Worm (Caenorhabditis elegans): Measurements from ENCODE around the gene T12D8.10.

T12D8.10 gene

DNA sequence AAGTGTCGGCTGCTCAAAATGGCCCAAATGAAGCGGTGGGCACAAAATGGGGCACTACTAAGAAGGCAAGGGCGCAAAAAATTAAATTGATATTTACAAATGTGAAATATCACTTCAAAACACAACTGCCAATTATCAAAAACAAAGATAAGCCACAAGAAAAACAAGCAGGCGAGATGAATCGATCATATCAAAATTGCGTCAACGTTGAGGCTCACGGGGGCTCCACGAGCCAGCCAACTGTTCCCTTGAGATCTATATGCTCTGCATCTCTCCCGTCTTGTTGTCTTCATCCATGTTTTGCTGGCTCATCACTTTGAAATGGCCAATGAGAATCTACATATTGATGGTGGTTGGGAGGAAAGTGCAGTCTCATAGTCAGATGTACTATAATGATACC is 6.9 kb downstream of the T12D8.10 start:
- TF ChIP-seq bed-3 (GFP tag; optimal IDR thresholded peaks at IDR 0.05) (no peak), ceh-83 (GFP tag; optimal IDR thresholded peaks at IDR 0.05) (no peak), unc-39 (tag; optimal IDR thresholded peaks at IDR 0.05) (no peak), mab-5 (tag; optimal IDR thresholded peaks at IDR 0.05) (no peak), hlh-1 (tag; optimal IDR thresholded peaks at IDR 0.05) (peak; percentile 71), ham-2 (GFP tag; optimal IDR thresholded peaks at IDR 0.05) (no peak), nhr-2 (tag; optimal IDR thresholded peaks at IDR 0.05) (no peak), unc-62 (GFP tag; optimal IDR thresholded peaks at IDR 0.05) (peak; percentile 23), M03D4.4 (tag; optimal IDR thresholded peaks at IDR 0.05) (no peak), elt-1 (tag; optimal IDR thresholded peaks at IDR 0.05; ENCODE audit: borderline replicate concordance, insufficient read depth) (no peak), ces-1 (GFP tag; optimal IDR thresholded peaks at IDR 0.05) (no peak), sem-2 (GFP tag; optimal IDR thresholded peaks at IDR 0.05) (no peak), nhr-237 (tag; optimal IDR thresholded peaks at IDR 0.05) (no peak), flh-1 (GFP tag; optimal IDR thresholded peaks at IDR 0.05) (no peak), sptf-1 (tag; optimal IDR thresholded peaks at IDR 0.05) (no peak)

DNA sequence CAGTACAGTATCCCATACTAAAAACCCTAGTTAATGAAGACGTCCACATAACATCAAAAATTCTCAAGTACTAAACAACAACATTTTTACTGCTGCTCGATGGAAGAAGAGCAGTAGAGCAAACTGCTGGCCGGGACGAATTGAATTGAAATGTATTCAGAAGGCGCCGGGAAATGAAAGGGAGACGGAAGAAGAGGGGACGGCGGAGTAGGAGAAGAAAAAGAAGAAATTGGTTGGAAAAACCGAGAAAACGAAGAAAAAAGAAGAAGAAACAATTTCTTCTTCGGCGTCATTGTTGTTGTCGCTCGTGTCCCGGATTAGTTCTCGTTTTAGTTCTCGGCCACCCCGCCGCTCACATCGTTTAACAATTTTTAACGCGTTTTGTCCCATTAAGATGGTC is 8.3 kb downstream of the T12D8.10 start:
- TF ChIP-seq ces-1 (GFP tag; optimal IDR thresholded peaks at IDR 0.05) (peak; percentile 38), cnd-1 (tag; optimal IDR thresholded peaks at IDR 0.05) (no peak), zip-8 (tag; optimal IDR thresholded peaks at IDR 0.05) (no peak), ceh-39 (tag; optimal IDR thresholded peaks at IDR 0.05) (no peak), bed-3 (GFP tag; optimal IDR thresholded peaks at IDR 0.05) (no peak), ztf-11 (tag; optimal IDR thresholded peaks at IDR 0.05) (no peak)

DNA sequence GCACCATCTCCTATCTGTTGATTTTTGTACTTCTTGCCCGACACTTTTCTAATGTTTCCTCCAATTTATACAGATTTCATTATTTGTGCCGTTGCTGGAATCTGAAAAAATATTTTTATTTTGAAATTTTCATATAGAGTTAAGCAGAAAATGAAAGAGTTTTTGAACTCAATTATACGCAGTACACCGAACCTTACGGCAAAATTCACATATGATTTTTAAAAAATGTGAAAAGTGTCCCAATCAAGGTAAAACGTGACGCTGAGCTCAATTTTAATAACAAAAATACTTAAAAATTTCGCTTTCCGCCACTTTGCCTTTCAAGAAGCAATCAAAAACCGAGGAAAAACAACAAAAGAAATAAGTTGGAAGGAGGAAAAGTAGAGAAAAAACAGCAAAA is 11.4 kb downstream of the T12D8.10 start, which contains the start of gene arrd-17:
Gene arrd-17, minus strand, starts transcription at position 101 of the 400 bp plus-strand sequence.
- TF ChIP-seq snpc-4 (tag; optimal IDR thresholded peaks at IDR 0.05) (no peak), lin-13 (tag; optimal IDR thresholded peaks at IDR 0.05) (no peak), zip-8 (tag; optimal IDR thresholded peaks at IDR 0.05) (no peak), mls-2 (tag; optimal IDR thresholded peaks at IDR 0.05) (no peak), ztf-11 (tag; optimal IDR thresholded peaks at IDR 0.05) (no peak), nhr-76 (tag; optimal IDR thresholded peaks at IDR 0.05) (no peak), nhr-237 (tag; optimal IDR thresholded peaks at IDR 0.05) (no peak), mep-1 (tag; optimal IDR thresholded peaks at IDR 0.05) (no peak), nhr-2 (tag; optimal IDR thresholded peaks at IDR 0.05) (no peak), ceh-83 (GFP tag; optimal IDR thresholded peaks at IDR 0.05) (no peak), lsy-2 (tag; optimal IDR thresholded peaks at IDR 0.05) (no peak)

DNA sequence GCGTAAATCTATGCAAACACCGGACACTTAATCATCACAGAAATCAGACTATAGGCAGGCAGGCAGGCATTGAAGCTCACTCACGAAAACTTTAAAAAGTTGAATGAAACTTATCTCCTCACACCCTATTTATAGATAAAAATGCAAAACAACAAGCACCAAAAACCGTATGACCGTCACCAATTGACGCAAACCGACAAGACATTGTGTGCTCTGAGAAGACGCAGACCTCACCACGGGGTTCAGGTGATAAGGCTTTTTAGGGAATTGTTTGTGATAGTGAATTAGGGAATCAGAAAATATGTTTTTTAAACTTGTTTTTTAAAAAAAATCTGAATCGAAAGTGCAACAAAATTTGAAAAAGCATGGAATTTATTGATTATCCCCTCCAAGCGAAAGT is 15.4 kb downstream of the T12D8.10 start, which contains the start of gene T12D8.5:
Gene T12D8.5, minus strand, starts transcription at position 95 of the 400 bp plus-strand sequence.
- TF ChIP-seq nhr-76 (tag; optimal IDR thresholded peaks at IDR 0.05) (no peak), nhr-2 (tag; optimal IDR thresholded peaks at IDR 0.05) (no peak), nhr-28 (tag; optimal IDR thresholded peaks at IDR 0.05) (no peak), tbx-8 (GFP tag; optimal IDR thresholded peaks at IDR 0.05) (no peak), sem-2 (GFP tag; optimal IDR thresholded peaks at IDR 0.05) (no peak), ceh-43 (GFP tag; optimal IDR thresholded peaks at IDR 0.05) (no peak), flh-1 (GFP tag; optimal IDR thresholded peaks at IDR 0.05) (no peak), blmp-1 (tag; optimal IDR thresholded peaks at IDR 0.05) (no peak), lin-13 (tag; optimal IDR thresholded peaks at IDR 0.05) (no peak), unc-120 (tag; optimal IDR thresholded peaks at IDR 0.05; ENCODE audit: poor library complexity, severe bottlenecking) (no peak), mep-1 (tag; optimal IDR thresholded peaks at IDR 0.05) (no peak)

DNA sequence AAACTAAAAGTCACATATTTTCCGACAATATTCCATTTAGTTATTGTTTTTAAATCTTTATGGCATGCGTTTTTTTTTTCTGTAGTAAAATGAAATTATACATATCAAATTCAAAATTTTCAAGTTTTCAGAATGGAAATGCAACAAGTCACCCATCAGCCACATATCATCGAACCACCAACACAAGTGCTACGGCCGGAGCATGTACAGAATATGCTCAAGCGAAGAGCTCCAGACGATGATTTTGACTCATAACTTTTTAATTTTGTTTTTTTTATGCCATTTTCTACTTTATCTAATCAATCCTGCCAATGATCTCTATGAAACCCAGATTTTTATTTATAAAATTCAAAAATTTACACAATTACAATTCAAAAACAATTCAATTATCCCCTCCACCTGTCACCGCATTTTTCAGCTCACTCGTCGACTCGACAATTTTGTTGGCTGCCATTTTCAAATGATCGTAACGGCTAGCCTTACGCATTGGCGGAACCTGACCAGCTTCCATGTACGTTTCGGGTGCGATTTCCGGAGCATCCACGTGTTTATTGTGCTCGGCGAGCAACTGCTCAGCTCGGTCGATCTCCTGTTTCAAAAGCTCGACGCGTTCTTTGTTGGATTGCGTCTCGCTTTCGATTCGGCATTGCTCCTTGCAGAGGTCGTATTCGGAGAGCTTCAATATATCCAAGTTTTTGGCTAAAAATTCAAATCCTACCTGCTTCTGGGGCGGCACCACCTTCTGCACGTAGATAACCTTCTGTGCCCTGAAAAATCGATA is 16.3 kb downstream of the T12D8.10 start:
- TF ChIP-seq elt-1 (tag; optimal IDR thresholded peaks at IDR 0.05; ENCODE audit: borderline replicate concordance, insufficient read depth) (no peak), ceh-83 (GFP tag; optimal IDR thresholded peaks at IDR 0.05) (no peak), hlh-1 (tag; optimal IDR thresholded peaks at IDR 0.05) (no peak), zip-8 (tag; optimal IDR thresholded peaks at IDR 0.05) (no peak), tbx-8 (GFP tag; optimal IDR thresholded peaks at IDR 0.05) (no peak), nhr-28 (tag; optimal IDR thresholded peaks at IDR 0.05) (no peak), mab-5 (tag; optimal IDR thresholded peaks at IDR 0.05) (no peak), bed-3 (GFP tag; optimal IDR thresholded peaks at IDR 0.05) (no peak), sem-2 (GFP tag; optimal IDR thresholded peaks at IDR 0.05) (no peak), flh-1 (GFP tag; optimal IDR thresholded peaks at IDR 0.05) (no peak), cnd-1 (tag; optimal IDR thresholded peaks at IDR 0.05) (no peak), ham-2 (GFP tag; optimal IDR thresholded peaks at IDR 0.05) (no peak), ces-1 (GFP tag; optimal IDR thresholded peaks at IDR 0.05) (no peak), lsy-2 (tag; optimal IDR thresholded peaks at IDR 0.05) (no peak), lin-32 (GFP tag; optimal IDR thresholded peaks at IDR 0.05) (no peak), drap-1 (GFP tag; optimal IDR thresholded peaks at IDR 0.05) (no peak), mep-1 (tag; optimal IDR thresholded peaks at IDR 0.05) (no peak), unc-39 (tag; optimal IDR thresholded peaks at IDR 0.05) (no peak), blmp-1 (tag; optimal IDR thresholded peaks at IDR 0.05) (no peak)

All from whole organism, mixed stage, embryonic.